Worm (Caenorhabditis elegans): ENCODE data around the gene agt-2.

The agt-2 gene

DNA sequence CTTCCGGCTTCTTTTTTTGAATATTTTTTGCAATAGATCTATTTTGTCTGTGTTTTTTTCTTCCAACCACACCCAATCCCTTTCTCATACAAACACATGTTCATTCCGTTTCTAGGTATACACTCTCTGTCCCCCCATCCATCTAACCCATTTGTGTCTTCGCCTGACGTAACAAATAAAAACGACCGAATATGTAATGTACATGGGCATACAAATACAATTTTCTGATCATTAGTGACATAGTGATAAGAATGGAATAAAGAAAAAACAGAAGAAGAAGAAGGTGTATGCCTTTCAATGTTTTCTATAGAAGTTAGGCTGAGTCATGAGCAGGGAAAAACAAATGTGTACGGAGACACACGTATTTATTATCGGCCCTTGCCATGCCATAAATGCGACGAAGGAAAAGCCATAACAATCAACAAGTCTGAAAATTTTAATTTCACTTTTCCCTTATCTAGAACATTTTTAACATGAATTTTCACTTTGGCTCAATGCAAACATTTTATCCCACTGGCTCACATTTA is 39.8 kb downstream of the agt-2 start:
- TF ChIP-seq elt-2 (tag; optimal IDR thresholded peaks at IDR 0.05) (peak; percentile 70), pha-4 (tag; optimal IDR thresholded peaks at IDR 0.05) (peak; percentile 47), unc-39 (tag; optimal IDR thresholded peaks at IDR 0.05) (no peak)

DNA sequence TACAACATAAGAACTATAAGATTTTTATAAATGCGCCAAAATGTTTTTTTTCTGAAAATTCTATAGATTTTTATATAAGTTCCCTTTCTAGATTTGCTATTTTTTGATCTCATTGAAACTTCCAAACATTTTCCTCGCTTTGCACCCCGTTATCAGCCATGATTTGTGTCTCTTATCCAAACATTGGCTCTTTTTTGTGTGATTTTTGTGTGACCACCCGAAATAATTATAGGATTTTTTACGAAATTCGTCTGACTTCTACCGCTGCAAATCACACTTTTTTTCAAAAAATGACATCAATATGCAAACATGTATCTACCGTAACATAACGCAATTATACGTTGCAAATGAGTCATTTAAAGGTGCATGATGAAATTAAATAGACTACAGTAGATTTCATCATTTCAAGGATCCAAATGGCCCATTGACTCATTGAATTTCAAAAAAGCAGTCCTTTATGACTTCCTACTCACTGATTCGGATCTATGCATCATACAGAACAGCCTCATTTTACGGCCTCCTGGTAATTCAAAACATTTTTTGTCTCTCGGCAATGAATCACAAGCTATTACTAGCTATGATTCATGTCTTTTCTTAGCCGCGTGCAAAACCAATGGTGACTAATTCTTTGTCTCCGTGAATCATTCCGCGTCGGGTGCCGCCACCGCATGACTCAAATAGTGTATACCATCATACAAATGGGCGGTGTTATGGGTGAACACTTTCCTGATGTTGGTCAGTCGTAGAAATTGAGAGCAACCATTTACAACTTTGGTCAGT is 41.1 kb downstream of the agt-2 start:
- TF ChIP-seq pha-4 (tag; optimal IDR thresholded peaks at IDR 0.05) = peak; percentile 53
- TF ChIP-seq nhr-11 (tag; optimal IDR thresholded peaks at IDR 0.05) = no peak
- no peak for TF ChIP-seq lin-39 (tag; optimal IDR thresholded peaks at IDR 0.05)
- TF ChIP-seq tbx-2 (tag; optimal IDR thresholded peaks at IDR 0.05) = no peak
- peak; percentile 95 for TF ChIP-seq fos-1 (tag; optimal IDR thresholded peaks at IDR 0.05)
- TF ChIP-seq mdl-1 (tag; optimal IDR thresholded peaks at IDR 0.05) = no peak
- TF ChIP-seq pqm-1 (tag; optimal IDR thresholded peaks at IDR 0.05) = peak; percentile 36
- no peak for TF ChIP-seq nhr-12 (tag; optimal IDR thresholded peaks at IDR 0.05)
- TF ChIP-seq elt-2 (tag; optimal IDR thresholded peaks at IDR 0.05) = peak; percentile 71
- peak; percentile 4 for TF ChIP-seq lsy-12 (tag; optimal IDR thresholded peaks at IDR 0.05)
- no peak for TF ChIP-seq ama-1 (optimal IDR thresholded peaks at IDR 0.05)
- TF ChIP-seq nhr-67 (tag; optimal IDR thresholded peaks at IDR 0.05) = no peak
- no peak for TF ChIP-seq nhr-23 (tag; optimal IDR thresholded peaks at IDR 0.05)
- no peak for TF ChIP-seq nhr-76 (tag; optimal IDR thresholded peaks at IDR 0.05)
- TF ChIP-seq jun-1 (tag; optimal IDR thresholded peaks at IDR 0.05) = peak; percentile 85

- TF ChIP-seq fkh-10 (GFP tag; optimal IDR thresholded peaks at IDR 0.05) = no peak
- peak; percentile 9 for TF ChIP-seq nhr-23 (tag; optimal IDR thresholded peaks at IDR 0.05)
- TF ChIP-seq hmg-11 (tag; optimal IDR thresholded peaks at IDR 0.05) = no peak
- no peak for TF ChIP-seq tbx-2 (tag; optimal IDR thresholded peaks at IDR 0.05)
- TF ChIP-seq pha-4 (tag; optimal IDR thresholded peaks at IDR 0.05) = peak; percentile 75
- TF ChIP-seq nhr-67 (tag; optimal IDR thresholded peaks at IDR 0.05) = no peak
- TF ChIP-seq nhr-11 (tag; optimal IDR thresholded peaks at IDR 0.05) = peak; percentile 21
- peak; percentile 62 for TF ChIP-seq nfya-1 (tag; optimal IDR thresholded peaks at IDR 0.05; ENCODE audit: insufficient read depth)
- TF ChIP-seq daf-12 (tag; optimal IDR thresholded peaks at IDR 0.05) = no peak
- peak; percentile 29 for TF ChIP-seq elt-2 (tag; optimal IDR thresholded peaks at IDR 0.05)
- no peak for TF ChIP-seq ztf-4 (tag; optimal IDR thresholded peaks at IDR 0.05)
- no peak for TF ChIP-seq lsy-12 (tag; optimal IDR thresholded peaks at IDR 0.05)
- no peak for TF ChIP-seq nhr-28 (tag; optimal IDR thresholded peaks at IDR 0.05)
- TF ChIP-seq nhr-25 (tag; optimal IDR thresholded peaks at IDR 0.05) = peak; percentile 14
- no peak for TF ChIP-seq egl-5 (tag; optimal IDR thresholded peaks at IDR 0.05)
- no peak for TF ChIP-seq R02D3.7 (tag; optimal IDR thresholded peaks at IDR 0.05)
- no peak for TF ChIP-seq nhr-77 (tag; optimal IDR thresholded peaks at IDR 0.05)
- peak; percentile 39 for TF ChIP-seq pqm-1 (tag; optimal IDR thresholded peaks at IDR 0.05)
These were observed 41.8 kb downstream of the agt-2 start for ce11 chrII:5331677-5332303.

DNA sequence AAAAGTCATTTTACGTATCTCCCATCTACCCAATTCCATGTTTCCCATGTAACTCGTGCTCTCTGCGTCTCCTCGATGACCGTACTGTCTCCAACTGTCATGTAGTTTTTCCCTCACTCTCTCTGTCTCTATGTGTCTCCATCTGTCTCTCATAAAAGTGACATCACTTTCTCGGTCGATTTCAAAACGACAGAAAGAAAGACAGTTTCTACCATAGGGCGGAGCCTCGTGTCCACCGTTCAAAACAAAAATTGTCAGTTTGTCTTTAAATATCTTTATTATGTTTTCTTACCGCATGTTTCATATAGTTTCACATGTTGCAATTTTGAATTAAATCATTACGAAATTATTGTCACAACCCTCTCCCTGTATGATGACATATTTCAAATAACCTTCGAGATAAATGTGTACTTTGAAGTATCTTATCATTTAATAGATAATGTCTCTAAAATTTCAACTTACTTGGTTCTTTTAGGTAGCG is 43.4 kb downstream of the agt-2 start:
- TF ChIP-seq skn-1 (tag; optimal IDR thresholded peaks at IDR 0.05) = peak; percentile 44
- TF ChIP-seq lin-39 (tag; optimal IDR thresholded peaks at IDR 0.05) = peak; percentile 48
- TF ChIP-seq elt-2 (tag; optimal IDR thresholded peaks at IDR 0.05) = peak; percentile 98
- TF ChIP-seq ztf-11 (tag; optimal IDR thresholded peaks at IDR 0.05) = no peak
- TF ChIP-seq ceh-28 (tag; optimal IDR thresholded peaks at IDR 0.05) = peak; percentile 79
- TF ChIP-seq elt-1 (tag; optimal IDR thresholded peaks at IDR 0.05) = no peak
- TF ChIP-seq jun-1 (tag; optimal IDR thresholded peaks at IDR 0.05) = peak; percentile 89
- no peak for TF ChIP-seq ZK546.5 (tag; optimal IDR thresholded peaks at IDR 0.05)
- peak; percentile 80 for TF ChIP-seq nfya-1 (tag; optimal IDR thresholded peaks at IDR 0.05; ENCODE audit: insufficient read depth)
- TF ChIP-seq lsy-12 (tag; optimal IDR thresholded peaks at IDR 0.05) = peak; percentile 84
- TF ChIP-seq nhr-28 (tag; optimal IDR thresholded peaks at IDR 0.05) = peak; percentile 43
- no peak for TF ChIP-seq ama-1 (optimal IDR thresholded peaks at IDR 0.05)
- TF ChIP-seq nhr-43 (tag; optimal IDR thresholded peaks at IDR 0.05; ENCODE audit: poor library complexity, severe bottlenecking) = peak; percentile 86
- TF ChIP-seq zag-1 (tag; optimal IDR thresholded peaks at IDR 0.05) = no peak
- no peak for TF ChIP-seq ztf-4 (tag; optimal IDR thresholded peaks at IDR 0.05)
- peak; percentile 54 for TF ChIP-seq mdl-1 (tag; optimal IDR thresholded peaks at IDR 0.05)
- peak; percentile 79 for TF ChIP-seq pha-4 (tag; optimal IDR thresholded peaks at IDR 0.05)
- TF ChIP-seq nhr-12 (tag; optimal IDR thresholded peaks at IDR 0.05) = no peak
- TF ChIP-seq nhr-25 (tag; optimal IDR thresholded peaks at IDR 0.05) = peak; percentile 91
- TF ChIP-seq R02D3.7 (tag; optimal IDR thresholded peaks at IDR 0.05) = peak; percentile 48
- TF ChIP-seq ceh-9 (tag; optimal IDR thresholded peaks at IDR 0.05) = no peak
- no peak for TF ChIP-seq snpc-4 (tag; optimal IDR thresholded peaks at IDR 0.05)
- TF ChIP-seq hmg-11 (tag; optimal IDR thresholded peaks at IDR 0.05) = peak; percentile 26
- no peak for TF ChIP-seq nhr-76 (tag; optimal IDR thresholded peaks at IDR 0.05)
- no peak for TF ChIP-seq unc-39 (tag; optimal IDR thresholded peaks at IDR 0.05)
- no peak for TF ChIP-seq fkh-10 (GFP tag; optimal IDR thresholded peaks at IDR 0.05)
- no peak for TF ChIP-seq ceh-16 (tag; optimal IDR thresholded peaks at IDR 0.05)
- no peak for TF ChIP-seq fos-1 (tag; optimal IDR thresholded peaks at IDR 0.05)
- peak; percentile 62 for TF ChIP-seq tbx-2 (tag; optimal IDR thresholded peaks at IDR 0.05)
- no peak for TF ChIP-seq nhr-237 (tag; optimal IDR thresholded peaks at IDR 0.05)
- TF ChIP-seq nhr-23 (tag; optimal IDR thresholded peaks at IDR 0.05) = peak; percentile 96
- TF ChIP-seq elt-3 (tag; optimal IDR thresholded peaks at IDR 0.05) = peak in 2 of 3 experiments; percentile 10 to 74
- peak; percentile 57 for TF ChIP-seq nhr-77 (tag; optimal IDR thresholded peaks at IDR 0.05)
- TF ChIP-seq aly-2 (tag; optimal IDR thresholded peaks at IDR 0.05) = no peak
- no peak for TF ChIP-seq eor-1 (tag; optimal IDR thresholded peaks at IDR 0.05)

Data from whole organism, L3 larva.